Worm (Caenorhabditis elegans): ENCODE measurements around the gene plp-1.

The plp-1 gene

DNA sequence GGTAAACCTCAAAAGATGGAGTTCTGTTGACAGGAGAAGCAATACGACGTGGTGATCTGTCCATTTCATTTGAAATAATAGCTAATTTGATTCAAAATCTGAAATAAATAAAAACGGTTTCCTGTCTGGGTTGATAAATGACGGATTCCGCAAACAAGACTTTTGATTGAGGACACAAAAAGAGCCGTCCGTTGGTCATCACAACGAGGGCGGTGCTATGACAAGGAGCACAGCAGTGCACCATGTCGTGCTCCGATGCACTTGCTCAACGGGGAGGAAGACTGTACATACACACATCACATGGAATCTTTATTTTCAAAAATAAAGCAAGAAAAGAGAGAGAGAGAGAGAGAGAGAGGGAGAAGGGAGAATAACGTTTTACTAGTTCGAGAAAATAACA is 8.6 kb downstream of the plp-1 start, which contains the start of gene nep-16:
TSS of gene nep-16 (minus strand) at position 101 of the 400 bp plus-strand sequence.
- TF ChIP-seq dao-5 (tag; optimal IDR thresholded peaks at IDR 0.05), result no peak
- TF ChIP-seq him-1 (tag; optimal IDR thresholded peaks at IDR 0.05), result no peak
- TF ChIP-seq W03F9.2 (tag; optimal IDR thresholded peaks at IDR 0.05), result no peak

DNA sequence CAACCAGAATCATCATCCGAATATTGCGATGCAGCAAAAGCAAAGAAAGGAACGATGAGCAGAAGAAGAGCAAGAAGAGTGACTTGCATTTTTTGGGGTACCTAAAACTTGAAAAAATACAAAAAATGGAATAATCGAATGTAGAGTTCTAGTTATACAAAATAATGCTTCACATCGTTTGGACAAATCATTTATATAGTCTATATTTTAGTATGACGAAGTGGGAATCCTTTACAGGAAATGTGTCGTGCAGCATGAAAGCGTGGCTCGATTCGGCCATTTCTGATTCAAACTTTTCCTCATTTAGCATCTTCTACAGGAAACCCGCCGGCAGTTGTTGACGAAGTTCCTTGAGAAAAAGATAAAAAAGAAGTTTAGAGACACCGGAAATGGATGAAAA is 9.8 kb downstream of the plp-1 start, which contains the start of gene nlp-20:
TSS of gene nlp-20 (minus strand) at position 101 of the 400 bp plus-strand sequence.
- no peak for TF ChIP-seq him-1 (tag; optimal IDR thresholded peaks at IDR 0.05)
- TF ChIP-seq dao-5 (tag; optimal IDR thresholded peaks at IDR 0.05), result no peak
- TF ChIP-seq W03F9.2 (tag; optimal IDR thresholded peaks at IDR 0.05), result no peak

DNA sequence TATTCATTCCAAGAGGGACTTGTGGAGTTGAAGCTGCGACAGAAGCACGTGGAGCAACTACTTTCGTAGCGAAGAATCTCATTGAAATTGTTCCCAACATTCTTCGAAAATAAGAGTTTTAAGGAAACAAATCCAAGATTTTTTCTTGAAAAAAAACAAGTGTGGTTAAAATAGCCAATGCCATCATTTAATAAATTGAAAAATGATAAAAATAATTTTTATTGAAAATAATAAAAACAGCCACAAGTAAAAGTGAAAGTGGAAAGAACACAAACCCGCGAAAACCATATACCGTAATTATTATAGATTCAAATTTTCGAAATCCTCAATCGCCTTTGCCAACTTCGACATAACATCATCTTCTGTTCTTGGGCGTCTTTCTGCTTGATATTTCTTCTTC is 13.0 kb downstream of the plp-1 start, which contains the start of gene hmg-5:
TSS of gene hmg-5 (minus strand) at position 101 of the 400 bp plus-strand sequence.
- TF ChIP-seq dao-5 (tag; optimal IDR thresholded peaks at IDR 0.05) (no peak), W03F9.2 (tag; optimal IDR thresholded peaks at IDR 0.05) (no peak), him-1 (tag; optimal IDR thresholded peaks at IDR 0.05) (no peak)

DNA sequence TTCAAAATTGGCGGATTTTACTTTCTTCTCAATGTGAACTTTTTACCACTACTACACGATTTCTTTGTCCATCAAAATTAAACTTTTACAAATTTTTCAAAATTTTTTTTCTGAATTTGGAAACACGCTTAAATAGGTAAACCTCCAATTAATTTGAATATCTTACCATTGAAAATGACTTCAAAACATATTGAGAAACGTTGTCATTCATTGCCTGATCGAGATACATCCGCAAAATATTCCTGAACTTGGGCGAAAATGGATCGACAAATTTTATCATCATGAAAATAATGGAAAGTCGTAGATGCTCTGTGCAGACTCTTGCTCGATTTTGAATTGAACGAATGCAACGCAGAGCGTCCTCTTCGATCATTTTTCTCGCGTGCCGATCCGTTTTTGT is 13.7 kb downstream of the plp-1 start:
- no peak for TF ChIP-seq him-1 (tag; optimal IDR thresholded peaks at IDR 0.05)
- no peak for TF ChIP-seq dao-5 (tag; optimal IDR thresholded peaks at IDR 0.05)

- TF ChIP-seq W03F9.2 (tag; optimal IDR thresholded peaks at IDR 0.05), result no peak
- TF ChIP-seq dao-5 (tag; optimal IDR thresholded peaks at IDR 0.05), result no peak
- no peak for TF ChIP-seq him-1 (tag; optimal IDR thresholded peaks at IDR 0.05)
Observed at ce11 chrIV:7650433-7650832, 17.3 kb downstream of the plp-1 start.

ce11 chrIV:7651120-7651519 is 18.0 kb downstream of the plp-1 start, which contains the start of gene cima-1:
Gene cima-1 (plus strand): TSS chrIV:7651459.
- TF ChIP-seq W03F9.2 (tag; optimal IDR thresholded peaks at IDR 0.05) (no peak), him-1 (tag; optimal IDR thresholded peaks at IDR 0.05) (no peak), dao-5 (tag; optimal IDR thresholded peaks at IDR 0.05) (no peak)

DNA sequence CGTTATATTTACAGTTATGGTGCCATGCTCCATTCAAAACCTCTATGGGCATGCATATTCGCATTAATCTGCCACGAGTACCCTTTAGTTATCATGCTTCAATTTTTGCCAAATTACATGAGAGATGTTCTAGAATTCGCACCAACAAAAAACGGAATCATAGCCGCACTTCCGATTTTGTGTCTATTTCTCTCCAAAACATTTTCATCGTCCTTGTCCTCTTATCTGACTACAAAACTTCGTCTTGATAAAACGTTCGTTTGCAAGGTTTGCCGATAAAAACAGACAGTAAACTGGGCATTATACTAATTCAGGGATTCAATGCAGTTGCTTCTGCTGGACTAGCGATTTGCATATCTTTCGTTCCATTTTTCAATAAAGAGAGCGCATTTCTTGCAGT is 20.0 kb downstream of the plp-1 start:
- TF ChIP-seq W03F9.2 (tag; optimal IDR thresholded peaks at IDR 0.05), result no peak
- TF ChIP-seq dao-5 (tag; optimal IDR thresholded peaks at IDR 0.05), result no peak
- no peak for TF ChIP-seq him-1 (tag; optimal IDR thresholded peaks at IDR 0.05)

DNA sequence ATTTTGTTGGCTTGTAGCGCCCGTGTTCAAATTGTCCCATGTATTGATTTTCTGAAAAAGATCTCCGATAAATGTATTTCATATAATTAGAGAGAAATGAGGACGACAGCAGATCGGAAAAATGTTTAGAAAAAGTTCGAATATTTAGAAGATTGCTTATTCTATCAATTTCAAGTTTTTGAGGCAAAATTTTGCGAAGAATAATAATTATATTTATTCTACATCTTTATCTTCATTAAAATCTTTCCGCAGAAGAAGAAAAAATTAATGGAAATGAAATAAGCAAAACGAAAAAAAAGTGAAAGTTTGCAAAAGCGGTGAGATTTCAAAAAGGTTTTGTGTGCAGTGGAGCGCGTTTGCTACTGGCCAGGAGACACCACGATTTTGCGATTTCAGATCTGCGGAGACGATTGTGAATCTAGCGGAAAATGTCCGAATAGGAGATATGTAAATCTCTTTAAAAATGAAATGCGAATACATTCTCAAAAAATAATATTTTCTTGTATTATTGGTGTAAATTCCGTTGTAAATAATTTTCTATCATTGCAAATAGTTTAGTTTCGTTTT is 21.1 kb downstream of the plp-1 start, which contains the start of gene nrde-4:
TSS of gene nrde-4 (minus strand) at position 51 of the 567 bp plus-strand sequence.
- TF ChIP-seq dao-5 (tag; optimal IDR thresholded peaks at IDR 0.05) (no peak), him-1 (tag; optimal IDR thresholded peaks at IDR 0.05) (no peak), W03F9.2 (tag; optimal IDR thresholded peaks at IDR 0.05) (peak; percentile 70)

DNA sequence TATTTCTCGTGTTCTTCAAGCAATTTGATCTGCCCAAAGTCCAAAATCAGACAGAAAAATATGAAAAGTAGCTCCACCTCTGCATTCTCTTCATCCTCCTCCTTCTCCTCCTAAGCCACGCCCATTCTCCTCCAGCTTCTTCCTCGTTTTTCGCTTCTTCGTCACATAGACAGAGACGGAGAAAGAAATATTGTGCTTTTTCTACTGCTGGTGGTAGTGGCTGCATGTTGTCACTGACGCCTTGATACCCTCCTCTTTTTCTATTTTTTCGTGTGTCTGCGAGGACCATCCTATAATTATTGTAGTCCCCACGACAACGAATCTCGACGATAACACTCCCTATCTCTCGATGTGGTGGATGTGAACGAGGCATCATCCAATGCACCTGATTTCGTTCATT is 25.4 kb downstream of the plp-1 start, which contains the start of gene C08G9.1:
TSS of gene C08G9.1 (plus strand) at position 175 of the 400 bp plus-strand sequence.
- no peak for TF ChIP-seq W03F9.2 (tag; optimal IDR thresholded peaks at IDR 0.05)
- TF ChIP-seq dao-5 (tag; optimal IDR thresholded peaks at IDR 0.05), result no peak
- TF ChIP-seq him-1 (tag; optimal IDR thresholded peaks at IDR 0.05), result no peak

ce11 chrIV:7659481-7659880 is 26.3 kb downstream of the plp-1 start:
- TF ChIP-seq dao-5 (tag; optimal IDR thresholded peaks at IDR 0.05) (no peak), him-1 (tag; optimal IDR thresholded peaks at IDR 0.05) (no peak), W03F9.2 (tag; optimal IDR thresholded peaks at IDR 0.05) (no peak)

DNA sequence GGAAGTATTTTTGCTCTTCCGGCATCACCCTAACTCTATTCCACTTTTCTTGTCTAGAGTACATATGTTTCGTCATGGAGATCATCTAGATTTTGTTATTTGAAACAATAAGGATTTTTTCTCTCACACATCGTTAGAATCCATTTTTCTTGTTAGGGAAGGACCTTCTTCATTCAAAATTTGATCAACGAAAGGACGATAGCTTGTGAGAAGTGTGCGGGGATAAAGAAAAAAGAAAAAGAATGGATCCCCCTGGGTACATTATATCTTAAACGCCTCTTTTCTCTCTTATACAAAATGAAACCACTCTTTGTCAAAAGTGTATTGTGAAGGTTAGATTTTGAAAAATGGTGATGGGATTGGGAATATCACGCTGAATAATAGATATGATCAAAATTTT is 28.4 kb downstream of the plp-1 start:
- TF ChIP-seq dao-5 (tag; optimal IDR thresholded peaks at IDR 0.05) (no peak), him-1 (tag; optimal IDR thresholded peaks at IDR 0.05) (no peak), W03F9.2 (tag; optimal IDR thresholded peaks at IDR 0.05) (no peak)

ce11 chrIV:7663006-7663405 is 29.8 kb downstream of the plp-1 start:
- TF ChIP-seq him-1 (tag; optimal IDR thresholded peaks at IDR 0.05), result peak; percentile 43
- no peak for TF ChIP-seq W03F9.2 (tag; optimal IDR thresholded peaks at IDR 0.05)

ce11 chrIV:7672872-7673271 is 39.7 kb downstream of the plp-1 start, which contains the start of gene C08G9.2:
Gene C08G9.2 (minus strand): TSS chrIV:7672972.
- TF ChIP-seq him-1 (tag; optimal IDR thresholded peaks at IDR 0.05), result no peak
- no peak for TF ChIP-seq dao-5 (tag; optimal IDR thresholded peaks at IDR 0.05)
- no peak for TF ChIP-seq W03F9.2 (tag; optimal IDR thresholded peaks at IDR 0.05)

DNA sequence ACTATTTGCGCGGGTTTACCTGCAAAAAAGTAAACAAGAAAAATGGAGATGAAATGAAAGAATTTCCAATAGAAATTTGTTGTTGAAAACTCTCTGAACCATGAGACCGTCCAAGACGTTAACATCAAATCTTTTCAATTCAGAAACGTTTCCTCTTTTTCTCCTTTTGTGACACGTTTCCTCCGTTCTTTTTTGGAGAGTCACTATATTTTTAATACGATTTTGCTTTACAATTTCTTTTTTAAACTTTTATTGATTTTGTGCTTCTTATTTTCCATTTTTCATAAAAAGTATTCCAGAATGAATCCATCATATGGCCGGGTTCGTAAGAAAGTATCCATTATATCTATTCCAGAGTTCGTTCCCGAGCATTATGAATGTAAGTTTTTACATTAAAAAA is 41.7 kb downstream of the plp-1 start, which contains the start of gene itr-1:
TSS of gene itr-1 (plus strand) at position 301 of the 400 bp plus-strand sequence.
- TF ChIP-seq dao-5 (tag; optimal IDR thresholded peaks at IDR 0.05), result no peak
- no peak for TF ChIP-seq W03F9.2 (tag; optimal IDR thresholded peaks at IDR 0.05)
- TF ChIP-seq him-1 (tag; optimal IDR thresholded peaks at IDR 0.05), result no peak

- no peak for TF ChIP-seq him-1 (tag; optimal IDR thresholded peaks at IDR 0.05)
- TF ChIP-seq dao-5 (tag; optimal IDR thresholded peaks at IDR 0.05), result no peak
- TF ChIP-seq W03F9.2 (tag; optimal IDR thresholded peaks at IDR 0.05), result no peak
Observed at ce11 chrIV:7679120-7679519, 46.0 kb downstream of the plp-1 start.

Data from whole organism, L4/young adult.